Worm (Caenorhabditis elegans) whole organism, L2 larva: ENCODE results near the gene clec-43.
"Not testable (repeated sequence)": the region's sequence is repeated elsewhere in the genome, so short reads cannot be mapped to it uniquely, and the experiment has no call there.

Source experiments
- F13H6.1 ChIP-seq: sonication (generic microtip); optimal IDR thresholded peaks from 2 replicates; lab custom pipeline; 2016; ENCODE audit warnings: missing genetic modification characterization, missing compliant biosample characterization
- ZK546.5 ChIP-seq: sonication (generic microtip); optimal IDR thresholded peaks from 2 replicates; lab custom pipeline; 2017; ENCODE audit warnings: missing biosample characterization, missing genetic modification characterization
- alr-1 ChIP-seq: fragments of 150-350 bp; optimal IDR thresholded peaks from 2 replicates; lab custom pipeline; 2014; ENCODE audit warnings: missing biosample characterization, missing genetic modification characterization
- ama-1 ChIP-seq: fragments of 150-350 bp; optimal IDR thresholded peaks from 2 replicates; lab custom pipeline; 2018; ENCODE audit warnings: inconsistent platforms
- ceh-16 ChIP-seq: fragments of 150-350 bp; optimal IDR thresholded peaks from 2 replicates; lab custom pipeline; 2014; ENCODE audit warnings: missing biosample characterization, missing genetic modification characterization
- crh-2 ChIP-seq: sonication (generic microtip); optimal IDR thresholded peaks from 2 replicates; lab custom pipeline; 2017; ENCODE audit warnings: missing biosample characterization, missing genetic modification characterization
- fos-1 ChIP-seq: fragments of 150-350 bp; optimal IDR thresholded peaks from 2 replicates; lab custom pipeline; 2014; ENCODE audit warnings: missing biosample characterization, missing genetic modification characterization
- lsy-2 ChIP-seq, 2 experiments: fragments of 150-350 bp in 1 of 2; sonication (generic microtip) in 1 of 2; optimal IDR thresholded peaks; 2 replicates each; lab custom pipeline; 2014 to 2017; ENCODE audit warnings: missing biosample characterization in 2 of 2, missing genetic modification characterization in 2 of 2
- mbf-1 ChIP-seq: sonication (generic microtip); optimal IDR thresholded peaks from 2 replicates; lab custom pipeline; 2017; ENCODE audit warnings: missing biosample characterization, missing genetic modification characterization
- mdl-1 ChIP-seq, 2 experiments: fragments of 150-350 bp in 1 of 2; sonication (generic microtip) in 1 of 2; optimal IDR thresholded peaks; 2 replicates each; lab custom pipeline; 2017; ENCODE audit warnings: missing biosample characterization in 2 of 2, missing genetic modification characterization in 2 of 2
- nhr-10 ChIP-seq: sonication (generic microtip); optimal IDR thresholded peaks from 2 replicates; lab custom pipeline; 2017; ENCODE audit warnings: missing biosample characterization, missing genetic modification characterization
- nhr-21 ChIP-seq: fragments of 150-350 bp; optimal IDR thresholded peaks from 2 replicates; lab custom pipeline; 2014; ENCODE audit warnings: missing biosample characterization, missing genetic modification characterization
- nhr-23 ChIP-seq: fragments of 150-350 bp; optimal IDR thresholded peaks from 2 replicates; lab custom pipeline; 2014; ENCODE audit warnings: missing biosample characterization, missing genetic modification reagents, missing genetic modification characterization
- nhr-25 ChIP-seq: fragments of 150-350 bp; sonication (generic microtip); optimal IDR thresholded peaks from 3 replicates; lab custom pipeline; 2014; ENCODE audit warnings: missing biosample characterization, missing genetic modification characterization
- peb-1 ChIP-seq: fragments of 150-350 bp; optimal IDR thresholded peaks from 2 replicates; lab custom pipeline; 2014; ENCODE audit warnings: missing biosample characterization, missing genetic modification characterization
- sem-4 ChIP-seq: fragments of 150-350 bp; optimal IDR thresholded peaks from 2 replicates; lab custom pipeline; 2014; ENCODE audit warnings: missing biosample characterization, missing genetic modification reagents, missing genetic modification characterization

clec-43 gene

DNA sequence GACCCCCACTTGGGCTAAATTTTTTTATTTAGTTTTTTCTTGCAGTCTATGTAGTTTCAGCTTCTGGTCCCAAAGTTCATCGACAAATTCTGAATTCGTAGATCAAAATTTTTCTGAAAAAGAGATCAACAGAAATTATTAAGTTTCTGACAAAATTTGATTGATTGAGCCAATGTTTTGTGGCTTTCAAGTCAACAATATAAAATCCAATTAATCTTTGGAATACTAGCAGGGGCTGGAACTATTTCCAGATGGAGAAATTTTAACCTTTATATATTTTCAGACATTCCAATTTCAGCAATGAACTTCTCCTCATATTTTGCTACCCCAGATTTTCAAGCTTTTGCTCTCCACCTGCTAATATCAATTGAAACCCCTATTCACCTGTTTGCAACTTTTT, 39.0 kb downstream of the clec-43 start, which contains the start of gene srh-274:
srh-274 (plus strand) TSS at position 301 of the 400 bp plus-strand sequence.
- no peak for TF ChIP-seq peb-1
- no peak for TF ChIP-seq ama-1 (lab: Kevin White, UChicago)
- no peak for TF ChIP-seq nhr-25 (tag; lab: Kevin White, UChicago)
- no peak for TF ChIP-seq nhr-10 (tag; lab: Kevin White, UChicago)
- no peak for TF ChIP-seq nhr-21
- TF ChIP-seq lsy-2 (tag; optimal IDR thresholded peaks at IDR 0.05; lab: Kevin White, UChicago): no peak
- TF ChIP-seq, all 48 proteins: peak for 0

DNA sequence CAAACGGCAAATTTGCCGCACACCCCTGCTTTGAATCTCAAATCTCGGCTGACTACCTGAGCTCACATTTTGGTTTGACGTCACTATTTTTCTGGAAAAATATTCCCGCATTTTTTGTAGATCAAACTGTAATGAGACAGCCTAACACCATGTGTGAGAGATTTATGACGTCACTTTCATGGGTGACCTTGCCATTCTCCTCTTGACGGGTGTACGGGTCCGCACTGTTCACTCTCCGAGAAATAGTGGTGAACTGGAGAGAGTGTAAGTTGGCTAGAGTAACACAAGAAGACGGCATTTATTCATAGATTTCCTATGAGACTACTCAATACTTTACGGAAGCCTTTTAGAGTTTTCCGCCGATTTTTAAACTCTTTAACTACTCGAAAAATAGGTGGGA, 41.8 kb downstream of the clec-43 start, which contains the start of gene fbxc-40:
fbxc-40 (plus strand) TSS at position 301 of the 400 bp plus-strand sequence.
- not testable (repeated sequence) for TF ChIP-seq mdl-1 (tag; optimal IDR thresholded peaks at IDR 0.05; lab: Kevin White, UChicago); F13H6.1 (tag; lab: Kevin White, UChicago); mbf-1 (tag; lab: Kevin White, UChicago)

DNA sequence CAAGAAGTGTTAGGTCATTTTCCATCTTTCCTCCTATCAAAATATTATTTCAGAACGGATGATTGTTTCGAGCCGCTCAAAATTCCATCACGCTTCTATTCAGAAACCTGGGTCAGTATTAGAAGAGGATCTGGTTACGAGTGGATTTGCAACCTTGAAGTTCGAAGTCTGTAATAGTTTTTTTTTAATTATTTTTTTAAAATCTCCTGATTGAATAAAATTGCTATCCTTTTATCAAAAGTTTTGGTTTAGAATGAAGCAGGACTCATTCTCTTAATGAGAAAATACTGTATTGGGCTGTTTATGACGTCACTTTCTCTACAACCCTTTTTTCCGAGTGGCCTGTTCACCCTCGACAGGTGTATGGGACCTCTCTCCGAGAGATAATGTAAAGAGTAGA, 44.6 kb downstream of the clec-43 start, which contains the start of gene fbxc-39:
fbxc-39 (plus strand) TSS at position 301 of the 400 bp plus-strand sequence.
- TF ChIP-seq alr-1: no peak
- TF ChIP-seq, all 48 proteins: peak for 0

DNA sequence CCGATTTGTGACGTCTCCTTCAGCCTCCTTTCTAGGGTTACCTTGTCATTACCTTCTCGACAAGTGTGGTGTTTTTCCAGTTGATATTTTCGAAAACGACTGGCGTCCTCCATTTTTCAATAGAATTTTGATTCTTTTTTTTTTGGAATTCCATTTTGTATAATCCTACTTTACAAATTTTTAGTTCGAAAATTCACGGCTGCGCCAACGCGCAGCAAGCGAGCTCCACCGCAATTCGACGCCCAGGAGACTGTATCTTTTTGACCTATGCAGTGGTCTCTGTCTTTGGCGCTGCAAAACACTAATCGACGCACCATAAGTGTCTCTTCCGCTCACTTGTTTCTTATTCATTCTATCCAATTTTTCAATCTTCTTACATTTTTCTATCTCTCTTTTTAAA, 47.4 kb downstream of the clec-43 start, which contains the start of gene fbxc-42:
fbxc-42 (plus strand) TSS at position 301 of the 400 bp plus-strand sequence.
- TF ChIP-seq ceh-16 (tag; lab: Kevin White, UChicago) (no peak), ama-1 (lab: Kevin White, UChicago) (no peak), sem-4 (tag; lab: Kevin White, UChicago) (no peak), crh-2 (tag; lab: Kevin White, UChicago) (no peak)

DNA sequence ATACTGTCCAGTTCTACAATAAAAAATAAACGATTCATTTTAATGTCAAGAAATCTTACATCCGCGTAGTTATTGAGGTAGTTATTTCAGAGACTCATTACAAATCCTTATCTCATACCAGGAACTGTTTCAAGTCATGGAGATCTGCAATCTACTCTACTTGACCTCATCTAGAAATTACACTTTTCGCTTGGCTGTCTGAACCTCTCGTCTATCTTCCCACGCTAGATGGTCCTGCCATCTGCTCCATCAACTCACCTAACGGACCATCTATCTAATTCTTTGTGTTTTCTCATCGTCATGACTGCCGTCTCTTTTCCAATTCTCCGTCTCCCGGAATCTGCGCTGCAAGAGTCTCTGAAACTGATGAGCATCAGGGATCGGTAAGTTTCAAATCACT, 50.4 kb downstream of the clec-43 start, which contains the start of gene F45D11.7:
F45D11.7 (plus strand) TSS at position 301 of the 400 bp plus-strand sequence.
- TF ChIP-seq fos-1, ZK546.5, nhr-23 (tag; lab: Kevin White, UChicago): not testable (repeated sequence)
